Worm (Caenorhabditis elegans): Measurements from ENCODE around the gene clec-179.

Gene clec-179

DNA sequence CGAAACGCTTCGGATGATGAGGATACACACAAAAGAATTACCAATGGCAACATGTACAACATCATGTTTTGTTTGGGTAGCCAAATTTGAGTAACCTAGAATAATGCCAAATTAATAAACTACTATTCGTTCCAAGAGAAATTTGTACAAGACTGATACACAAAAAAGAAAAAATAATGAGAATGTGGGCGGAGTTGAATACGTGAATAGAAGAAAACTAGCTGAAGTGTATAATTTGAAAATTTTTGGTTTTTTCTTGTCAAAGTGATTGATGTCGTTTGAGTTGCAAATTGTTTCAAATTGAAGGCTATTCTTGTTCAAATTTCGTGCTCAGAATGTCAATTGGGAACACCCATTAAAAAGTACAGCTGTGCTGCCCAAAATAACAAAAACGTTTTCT lies 7.2 kb upstream of the clec-179 start, which contains the start of gene R13A1.5:
TSS of gene R13A1.5 (minus strand) at position 101 of the 400 bp plus-strand sequence.
- no peak for TF ChIP-seq F37B4.10 (GFP tag; IDR thresholded peaks at IDR 0.05)
- no peak for TF ChIP-seq lin-26 (GFP tag; IDR thresholded peaks at IDR 0.05)

DNA sequence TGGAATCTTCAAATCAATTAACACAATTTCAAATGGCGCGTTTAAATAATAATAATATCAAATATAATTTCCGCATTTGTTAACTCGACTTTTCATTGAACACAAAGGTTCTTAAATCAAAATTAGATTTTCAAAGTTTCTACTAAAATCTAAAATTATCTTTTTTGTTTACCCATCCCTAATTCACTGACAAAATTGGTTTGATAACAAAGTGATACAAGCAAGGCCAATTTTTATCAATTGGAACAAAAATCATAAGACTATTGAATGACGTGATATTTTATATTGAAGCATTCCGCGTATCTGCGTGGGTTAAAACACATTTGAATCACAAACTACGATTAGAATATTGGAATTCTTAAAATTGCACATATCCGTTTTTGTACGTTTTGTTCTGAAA lies 5.9 kb upstream of the clec-179 start:
- TF ChIP-seq nhr-80 (tag; optimal IDR thresholded peaks at IDR 0.05): peak; percentile 76
- peak; percentile 57 for TF ChIP-seq atf-7 (tag; optimal IDR thresholded peaks at IDR 0.05)
- TF ChIP-seq ZK185.1 (tag; optimal IDR thresholded peaks at IDR 0.05; ENCODE audit: poor library complexity, severe bottlenecking): peak; percentile 1
- TF ChIP-seq ztf-26 (tag; optimal IDR thresholded peaks at IDR 0.05): peak; percentile 34
- TF ChIP-seq bed-2 (GFP tag; IDR thresholded peaks at IDR 0.05): no peak

DNA sequence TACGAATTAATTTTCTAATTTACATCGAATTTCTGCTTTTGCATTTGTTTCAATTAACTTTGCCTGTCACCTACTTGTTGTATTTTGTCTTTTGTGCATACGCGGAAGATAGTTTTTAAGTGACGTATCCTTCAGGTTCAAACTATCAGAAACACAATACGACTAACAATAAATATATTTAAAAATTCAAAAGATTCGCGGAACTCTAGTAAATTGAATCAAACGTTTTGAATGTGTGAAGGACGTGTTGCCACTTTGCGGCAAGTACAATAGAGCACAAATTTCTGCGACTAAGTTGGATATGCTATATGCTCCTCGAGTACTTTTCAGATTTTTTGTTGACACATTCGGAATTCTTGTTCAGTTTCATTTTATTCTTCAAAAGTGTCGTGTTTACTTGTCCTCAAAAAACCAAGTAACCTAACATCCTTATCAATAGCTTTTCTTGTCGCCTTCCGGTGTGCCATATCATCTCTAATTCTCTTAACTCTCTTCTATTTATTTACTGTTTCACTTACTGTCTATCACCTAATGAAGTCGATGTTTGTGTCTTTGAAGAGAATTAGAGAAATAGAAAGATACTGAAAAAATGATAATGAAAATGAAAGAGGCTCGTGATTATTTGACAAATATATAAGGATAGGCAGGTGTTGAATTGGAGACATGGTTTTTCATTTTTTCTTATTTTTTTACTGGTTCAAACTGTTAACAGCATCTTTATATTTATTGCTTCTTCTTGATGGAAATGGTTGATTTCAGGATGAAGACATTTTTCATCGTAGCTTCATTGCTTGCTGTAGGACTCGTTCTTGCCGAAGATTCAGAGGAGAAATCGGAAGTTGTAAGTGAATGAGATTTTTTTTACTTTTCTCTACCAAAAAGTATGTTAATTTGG lies 4.3 kb upstream of the clec-179 start, which contains the start of gene srlf-7:
TSS of gene srlf-7 (plus strand) at position 760 of the 895 bp plus-strand sequence.
- TF ChIP-seq hsf-1 (GFP tag; IDR thresholded peaks at IDR 0.05) (no peak), gei-17 (GFP tag; optimal IDR thresholded peaks at IDR 0.05) (no peak), mel-28 (tag; optimal IDR thresholded peaks at IDR 0.05; ENCODE audit: borderline replicate concordance) (no peak), ceh-40 (GFP tag; IDR thresholded peaks at IDR 0.05) (no peak), ztf-22 (GFP tag; optimal IDR thresholded peaks at IDR 0.05) (peak; percentile 54), ceh-58 (GFP tag; IDR thresholded peaks at IDR 0.05) (no peak), ZK185.1 (tag; optimal IDR thresholded peaks at IDR 0.05; ENCODE audit: poor library complexity, severe bottlenecking) (peak; percentile 7), F10E7.11 (tag; optimal IDR thresholded peaks at IDR 0.05) (no peak), atf-7 (tag; optimal IDR thresholded peaks at IDR 0.05) (peak; percentile 66), ztf-26 (tag; optimal IDR thresholded peaks at IDR 0.05) (peak; percentile 31), tbp1 (GFP tag; optimal IDR thresholded peaks at IDR 0.05) (peak; percentile 53), die-1 (tag; optimal IDR thresholded peaks at IDR 0.05) (no peak), F49E8.2 (tag; optimal IDR thresholded peaks at IDR 0.05; ENCODE audit: insufficient read depth) (no peak), lin-54 (GFP tag; optimal IDR thresholded peaks at IDR 0.05) (peak; percentile 11), attf-5 (GFP tag; optimal IDR thresholded peaks at IDR 0.05) (peak; percentile 51), ets-4 (GFP tag; optimal IDR thresholded peaks at IDR 0.05) (peak; percentile 70), efl-1 (GFP tag; optimal IDR thresholded peaks at IDR 0.05) (no peak), K11D2.4 (GFP tag; IDR thresholded peaks at IDR 0.05) (no peak), madf-6 (GFP tag; IDR thresholded peaks at IDR 0.05) (no peak), nhr-80 (tag; optimal IDR thresholded peaks at IDR 0.05) (peak; percentile 96), bed-2 (GFP tag; IDR thresholded peaks at IDR 0.05) (no peak), pha-4 (tag; optimal IDR thresholded peaks at IDR 0.05) (peak; percentile 80), Y53F4B.3 (GFP tag; IDR thresholded peaks at IDR 0.05) (no peak), let-607 (tag; optimal IDR thresholded peaks at IDR 0.05) (peak; percentile 27 to 65), egl-44 (GFP tag; IDR thresholded peaks at IDR 0.05) (0 out of 2 replicates have a peak, but pooled peaks have one; percentile 22), snpc-1.3 (tag; optimal IDR thresholded peaks at IDR 0.05; ENCODE audit: insufficient read depth) (no peak), somi-1 (GFP tag; optimal IDR thresholded peaks at IDR 0.05) (no peak), T26A5.8 (tag; optimal IDR thresholded peaks at IDR 0.05) (no peak), ztf-28 (GFP tag; IDR thresholded peaks at IDR 0.05) (no peak), D2030.7 (GFP tag; IDR thresholded peaks at IDR 0.05) (no peak), zim-3 (tag; optimal IDR thresholded peaks at IDR 0.05) (no peak), dpff-1 (tag; optimal IDR thresholded peaks at IDR 0.05) (no peak), unc-62 (GFP tag; optimal IDR thresholded peaks at IDR 0.05) (peak; percentile 81), madf-10 (tag; optimal IDR thresholded peaks at IDR 0.05) (peak; percentile 13), dox-1 (GFP tag; IDR thresholded peaks at IDR 0.05) (peak; percentile 54; the same call in 1 of the 2 replicates), snpc-4 (GFP tag; optimal IDR thresholded peaks at IDR 0.05) (no peak), snpc-4 (tag; optimal IDR thresholded peaks at IDR 0.05) (peak in 2 of 4 experiments; percentile 4 to 8), aptf-3 (GFP tag; IDR thresholded peaks at IDR 0.05) (no peak), F57A8.1 (GFP tag; optimal IDR thresholded peaks at IDR 0.05) (no peak), F33H1.4 (GFP tag; IDR thresholded peaks at IDR 0.05) (no peak)
